Fruit fly (Drosophila melanogaster): ENCODE measurements around the gene Naam.

Gene Naam

DNA sequence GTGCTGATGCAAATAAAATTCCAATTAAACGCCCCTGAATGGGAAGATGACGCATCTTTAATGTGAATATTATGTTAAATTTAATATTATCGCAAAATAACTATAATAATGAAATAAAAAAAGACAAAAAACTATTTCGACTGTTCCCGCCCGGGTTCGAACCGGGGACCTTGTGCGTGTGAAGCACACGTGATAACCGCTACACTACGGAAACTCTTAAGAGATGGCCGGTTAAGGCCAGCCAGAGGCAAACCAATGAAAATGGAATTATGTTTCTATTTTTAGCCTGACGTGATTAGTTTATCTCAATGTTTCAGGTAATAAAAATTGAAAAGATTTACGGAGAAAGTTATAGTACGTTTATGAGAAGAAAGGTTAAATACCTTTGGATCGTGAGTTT, 886 bp downstream of the Naam start:
- no peak for TF ChIP-seq CG8478 (optimal IDR thresholded peaks at IDR 0.05)

dm6 chr3R:19672905-19673304, 1.7 kb downstream of the Naam start:
- TF ChIP-seq psq (optimal IDR thresholded peaks at IDR 0.05) (no peak), usp (GFP tag; optimal IDR thresholded peaks at IDR 0.05) (no peak), CG8478 (optimal IDR thresholded peaks at IDR 0.05) (no peak), pan (optimal IDR thresholded peaks at IDR 0.05) (no peak), Dll (optimal IDR thresholded peaks at IDR 0.05) (no peak), EcR (GFP tag; optimal IDR thresholded peaks at IDR 0.05) (no peak)

- no peak for TF ChIP-seq psq (optimal IDR thresholded peaks at IDR 0.05)
- TF ChIP-seq Dll (optimal IDR thresholded peaks at IDR 0.05): no peak
- TF ChIP-seq pan (optimal IDR thresholded peaks at IDR 0.05): no peak
- no peak for TF ChIP-seq EcR (GFP tag; optimal IDR thresholded peaks at IDR 0.05)
- no peak for TF ChIP-seq usp (GFP tag; optimal IDR thresholded peaks at IDR 0.05)
- no peak for TF ChIP-seq CG8478 (optimal IDR thresholded peaks at IDR 0.05)
These were observed 8.6 kb downstream of the Naam start for dm6 chr3R:19679832-19680231.

DNA sequence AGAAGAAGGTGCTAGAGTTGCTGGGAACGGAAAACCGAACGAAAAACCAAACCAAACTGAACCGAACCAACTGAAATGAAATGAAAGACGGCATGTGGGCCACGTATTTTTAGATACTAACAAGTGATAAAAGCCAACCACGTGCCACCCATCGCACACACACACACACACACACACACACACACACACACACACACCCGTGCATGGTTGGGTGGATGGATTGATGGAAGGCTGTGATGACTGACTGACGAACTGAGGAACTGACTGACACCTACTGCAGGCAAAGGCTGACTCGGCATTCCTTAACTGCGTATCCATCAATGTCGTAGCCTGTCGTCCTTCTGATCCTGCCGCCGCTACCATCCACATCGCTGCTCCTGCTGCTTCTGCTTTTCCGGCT, 11.2 kb downstream of the Naam start:
- TF ChIP-seq EcR (GFP tag; optimal IDR thresholded peaks at IDR 0.05) (no peak), CG8478 (optimal IDR thresholded peaks at IDR 0.05) (no peak), psq (optimal IDR thresholded peaks at IDR 0.05) (no peak), pan (optimal IDR thresholded peaks at IDR 0.05) (no peak), usp (GFP tag; optimal IDR thresholded peaks at IDR 0.05) (no peak), Dll (optimal IDR thresholded peaks at IDR 0.05) (no peak)

- TF ChIP-seq CG8478 (optimal IDR thresholded peaks at IDR 0.05) (no peak), pan (optimal IDR thresholded peaks at IDR 0.05) (no peak), Dll (optimal IDR thresholded peaks at IDR 0.05) (no peak), EcR (GFP tag; optimal IDR thresholded peaks at IDR 0.05) (no peak), psq (optimal IDR thresholded peaks at IDR 0.05) (no peak), usp (GFP tag; optimal IDR thresholded peaks at IDR 0.05) (no peak)
These were observed 32.1 kb downstream of the Naam start for dm6 chr3R:19703398-19703797.

dm6 chr3R:19715827-19716226, 44.6 kb downstream of the Naam start, which contains the start of gene CG34286:
TSS of gene CG34286 (minus strand) at chr3R:19715927.
- TF ChIP-seq Dll (optimal IDR thresholded peaks at IDR 0.05): no peak
- TF ChIP-seq EcR (GFP tag; optimal IDR thresholded peaks at IDR 0.05): no peak
- TF ChIP-seq psq (optimal IDR thresholded peaks at IDR 0.05): no peak
- TF ChIP-seq usp (GFP tag; optimal IDR thresholded peaks at IDR 0.05): no peak

DNA sequence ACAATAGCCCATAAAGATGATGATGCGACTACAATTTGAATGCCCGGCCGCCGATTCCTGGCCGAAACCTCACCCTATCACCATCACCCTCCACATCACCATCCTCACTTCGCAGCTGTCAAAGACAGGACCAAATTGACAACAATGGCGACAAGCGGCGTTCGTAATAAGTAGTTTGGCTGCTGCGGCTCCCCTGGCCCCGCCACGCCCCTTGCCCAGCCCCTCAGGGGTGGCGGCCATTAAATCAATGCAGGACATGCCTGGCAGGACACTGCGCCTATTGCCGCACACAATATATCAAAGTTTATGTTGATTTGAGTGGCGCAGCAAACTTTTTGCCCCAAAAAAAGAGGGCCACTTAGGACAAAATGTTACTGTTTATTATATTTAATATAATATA, 54.3 kb downstream of the Naam start:
- no peak for TF ChIP-seq CG8478 (optimal IDR thresholded peaks at IDR 0.05)
- TF ChIP-seq EcR (GFP tag; optimal IDR thresholded peaks at IDR 0.05): no peak
- no peak for TF ChIP-seq Dll (optimal IDR thresholded peaks at IDR 0.05)
- TF ChIP-seq pan (optimal IDR thresholded peaks at IDR 0.05): no peak
- no peak for TF ChIP-seq usp (GFP tag; optimal IDR thresholded peaks at IDR 0.05)
- TF ChIP-seq psq (optimal IDR thresholded peaks at IDR 0.05): no peak

DNA sequence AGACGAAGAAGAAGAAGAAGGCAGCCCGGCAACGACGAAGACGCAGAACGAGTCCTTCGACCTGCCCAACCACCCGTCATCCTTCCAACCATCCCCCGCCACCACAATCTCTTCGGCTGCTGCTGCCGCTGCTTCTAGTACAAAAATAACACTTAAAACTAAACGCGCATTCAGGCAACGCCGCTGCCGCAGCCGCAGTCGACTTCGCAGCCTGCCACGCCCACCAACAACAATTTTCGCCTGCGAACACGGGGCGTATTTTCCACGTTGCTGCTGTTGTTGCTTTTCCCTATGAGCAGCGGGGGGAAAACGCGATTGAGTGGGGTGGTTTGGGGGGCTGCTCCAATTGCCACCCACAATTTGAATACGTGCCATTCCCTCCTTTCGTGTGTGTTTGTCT, 56.6 kb downstream of the Naam start:
- TF ChIP-seq Dll (optimal IDR thresholded peaks at IDR 0.05) (no peak), psq (optimal IDR thresholded peaks at IDR 0.05) (no peak), EcR (GFP tag; optimal IDR thresholded peaks at IDR 0.05) (no peak), CG8478 (optimal IDR thresholded peaks at IDR 0.05) (no peak), usp (GFP tag; optimal IDR thresholded peaks at IDR 0.05) (no peak), pan (optimal IDR thresholded peaks at IDR 0.05) (no peak)

- TF ChIP-seq psq (optimal IDR thresholded peaks at IDR 0.05) (no peak), Dll (optimal IDR thresholded peaks at IDR 0.05) (peak; percentile 33)
These were observed 59.2 kb downstream of the Naam start, which contains the start of gene GluClalpha for dm6 chr3R:19730415-19730814. TSS of gene GluClalpha (plus strand) at chr3R:19730715.

DNA sequence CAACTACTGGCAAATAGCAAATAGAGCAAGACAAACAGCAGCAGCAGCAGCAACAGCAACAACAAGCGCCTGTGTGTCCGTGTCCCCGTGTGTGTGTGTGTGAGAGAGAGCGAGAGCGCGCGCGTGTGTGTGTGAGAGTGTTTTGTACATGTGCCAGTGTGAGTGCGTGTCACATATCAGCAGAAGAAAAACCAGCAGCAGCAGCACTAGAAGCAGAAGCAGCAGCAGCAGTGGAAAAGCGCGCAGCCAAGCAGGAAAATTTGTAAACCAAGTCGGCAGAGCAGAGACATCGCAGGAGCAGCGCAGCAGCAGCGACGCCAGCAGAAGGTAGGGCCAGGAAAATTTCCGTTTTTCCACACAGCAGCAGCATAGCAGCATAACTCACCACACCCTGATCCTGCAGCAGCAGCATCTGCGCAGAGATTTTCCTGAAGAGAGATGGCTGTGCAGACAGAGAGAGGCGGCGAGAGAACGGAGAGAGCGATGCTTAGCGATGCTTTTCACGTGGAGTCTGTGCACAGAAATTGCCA, 59.8 kb downstream of the Naam start:
- no peak for TF ChIP-seq EcR (GFP tag; optimal IDR thresholded peaks at IDR 0.05)
- TF ChIP-seq usp (GFP tag; optimal IDR thresholded peaks at IDR 0.05): no peak

DNA sequence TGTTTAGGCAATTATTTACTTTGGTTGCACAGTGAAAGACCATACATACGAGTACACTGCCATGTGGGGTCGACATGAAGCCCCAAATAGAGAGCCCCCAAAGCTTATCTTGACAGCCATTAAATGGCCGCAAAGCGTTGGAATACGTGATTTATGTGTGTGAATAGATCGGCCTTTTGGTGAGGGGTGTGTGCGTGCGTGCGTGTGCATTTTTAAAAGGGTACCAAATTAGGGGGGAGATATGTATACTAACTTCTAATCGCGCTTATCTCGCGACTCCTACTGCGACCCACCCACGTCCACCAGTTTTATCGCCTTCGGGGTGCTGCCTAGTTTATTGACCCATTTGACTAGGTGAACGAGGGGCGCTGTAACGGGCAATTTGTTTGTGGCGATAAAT, 71.6 kb downstream of the Naam start:
- TF ChIP-seq Dll (optimal IDR thresholded peaks at IDR 0.05): no peak

All from whole organism.